Worm (Caenorhabditis elegans) whole organism, L1 larva: ENCODE data around the gene ymel-1.

Source experiments
- alr-1 ChIP-seq: fragments of 200-800 bp; sonication (Bioruptor generic); optimal IDR thresholded peaks from 2 replicates; lab custom pipeline; 2018; ENCODE audit warnings: borderline replicate concordance, mild to moderate bottlenecking, missing genetic modification characterization, missing compliant biosample characterization
- blmp-1 ChIP-seq: fragments of 150-350 bp; optimal IDR thresholded peaks from 2 replicates; lab custom pipeline; 2014; ENCODE audit warnings: missing biosample characterization, missing genetic modification characterization
- ceh-8 ChIP-seq: fragments of 200-800 bp; sonication (Bioruptor generic); optimal IDR thresholded peaks from 2 replicates; lab custom pipeline; 2018; ENCODE audit warnings: mild to moderate bottlenecking, missing genetic modification characterization, moderate library complexity, missing compliant biosample characterization
- ces-1 ChIP-seq: fragments of 150-350 bp; optimal IDR thresholded peaks from 2 replicates; lab custom pipeline; 2014; ENCODE audit warnings: missing biosample characterization, missing genetic modification reagents, missing genetic modification characterization
- fos-1 ChIP-seq: fragments of 150-350 bp; optimal IDR thresholded peaks from 2 replicates; lab custom pipeline; 2014; ENCODE audit warnings: missing biosample characterization, missing genetic modification characterization
- lin-35 ChIP-seq, 2 experiments: fragments of 150-350 bp; optimal IDR thresholded peaks; 2 replicates each; lab custom pipeline; 2014; ENCODE audit warnings: missing biosample characterization in 2 of 2, missing genetic modification characterization in 2 of 2, missing genetic modification reagents in 2 of 2
- mep-1 ChIP-seq: fragments of 150-350 bp; optimal IDR thresholded peaks from 2 replicates; lab custom pipeline; 2014; ENCODE audit warnings: missing biosample characterization, missing genetic modification characterization
- nhr-11 ChIP-seq: fragments of 150-350 bp; optimal IDR thresholded peaks from 2 replicates; lab custom pipeline; 2014; ENCODE audit warnings: missing biosample characterization, missing genetic modification characterization
- nhr-19 ChIP-seq: fragments of 200-800 bp; sonication (Bioruptor generic); conservative IDR thresholded peaks from 2 replicates; pipeline ENCODE4 v1.3.6; 2022; ENCODE audit warnings: missing genetic modification characterization, missing compliant biosample characterization
- pag-3 ChIP-seq: sonication (generic microtip); optimal IDR thresholded peaks from 2 replicates; lab custom pipeline; 2017; ENCODE audit warnings: missing genetic modification characterization, mild to moderate bottlenecking, missing compliant biosample characterization, antibody characterized with exemption, borderline replicate concordance; ENCODE audit not compliant: insufficient read depth
- tlp-1 ChIP-seq: fragments of 150-350 bp; optimal IDR thresholded peaks from 2 replicates; lab custom pipeline; 2014; ENCODE audit warnings: missing biosample characterization, missing genetic modification characterization
- unc-62 ChIP-seq: fragments of 150-350 bp; optimal IDR thresholded peaks from 2 replicates; lab custom pipeline; 2014; ENCODE audit warnings: missing biosample characterization, missing genetic modification reagents, missing genetic modification characterization
- ztf-11 ChIP-seq, 2 experiments: sonication (generic microtip); optimal IDR thresholded peaks; 2 replicates each; lab custom pipeline; 2016 to 2017; ENCODE audit warnings: missing genetic modification characterization in 2 of 2, missing biosample characterization in 1 of 2, missing compliant biosample characterization in 1 of 2

DNA sequence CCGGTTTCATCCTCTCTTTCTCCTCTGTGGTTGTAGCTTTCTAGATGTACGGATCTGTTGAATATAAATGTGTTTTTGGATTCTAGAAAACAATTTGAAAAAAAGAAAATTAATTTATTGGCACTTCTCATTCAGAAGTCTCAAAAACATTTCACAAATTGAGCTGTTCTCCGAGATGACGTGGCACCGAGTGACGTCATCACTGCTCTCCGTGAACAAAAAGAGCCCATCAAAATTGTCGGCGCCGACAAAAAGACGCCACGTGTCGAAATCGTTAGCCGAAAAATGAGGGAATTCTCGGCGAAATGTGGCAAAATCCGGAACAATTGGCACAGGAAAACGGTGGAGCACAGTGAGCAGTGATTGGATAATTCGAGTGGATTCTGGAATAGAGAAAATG, 5.7 kb downstream of the ymel-1 start:
- no peak for TF ChIP-seq ces-1 (GFP tag; lab: Kevin White, UChicago)
- TF ChIP-seq unc-62: no peak
- TF ChIP-seq alr-1 (tag; lab: Kevin White, UChicago): no peak
- no peak for TF ChIP-seq ztf-11 (tag; optimal IDR thresholded peaks at IDR 0.05; lab: Kevin White, UChicago)
- no peak for TF ChIP-seq pag-3 (tag; lab: Kevin White, UChicago)
- no peak for TF ChIP-seq ceh-8 (GFP tag; lab: Kevin White, UChicago)
- no peak for TF ChIP-seq mep-1 (tag; lab: Kevin White, UChicago)
- TF ChIP-seq lin-35 (GFP tag; optimal IDR thresholded peaks at IDR 0.05; lab: Kevin White, UChicago): no peak
- TF ChIP-seq nhr-19: no peak
- TF ChIP-seq nhr-11 (tag; lab: Kevin White, UChicago): no peak
- TF ChIP-seq fos-1: no peak
- TF ChIP-seq tlp-1 (tag; lab: Kevin White, UChicago): no peak
- TF ChIP-seq blmp-1 (tag; lab: Kevin White, UChicago): no peak
